Worm (Caenorhabditis elegans) whole organism, late embryonic: ENCODE results near the gene T01B6.1.

Experiments used
- C38D4.7 ChIP-seq: fragments of 200-800 bp; sonication (Bioruptor generic); optimal IDR thresholded peaks from 2 replicates; lab custom pipeline; 2018; ENCODE audit warnings: mild to moderate bottlenecking, missing genetic modification characterization, moderate library complexity, missing compliant biosample characterization
- F13H6.1 ChIP-seq: sonication (generic microtip); optimal IDR thresholded peaks from 2 replicates; lab custom pipeline; 2016; ENCODE audit warnings: missing genetic modification characterization, missing compliant biosample characterization
- K09A11.1 ChIP-seq: sonication (generic microtip); optimal IDR thresholded peaks from 2 replicates; lab custom pipeline; 2017; ENCODE audit warnings: antibody characterized with exemption, mild to moderate bottlenecking, missing genetic modification characterization, missing compliant biosample characterization; ENCODE audit not compliant: insufficient read depth
- ahr-1 ChIP-seq: sonication (generic microtip); optimal IDR thresholded peaks from 2 replicates; lab custom pipeline; 2016; ENCODE audit warnings: missing genetic modification characterization, missing compliant biosample characterization
- ama-1 ChIP-seq: fragments of 150-350 bp; optimal IDR thresholded peaks from 2 replicates; lab custom pipeline; 2014
- ceh-14 ChIP-seq: sonication (generic microtip); optimal IDR thresholded peaks from 2 replicates; lab custom pipeline; 2016; ENCODE audit warnings: missing genotype, missing genetic modification characterization, missing compliant biosample characterization
- ceh-18 ChIP-seq: sonication (generic microtip); optimal IDR thresholded peaks from 2 replicates; lab custom pipeline; 2016; ENCODE audit warnings: missing genetic modification characterization, missing compliant biosample characterization
- ceh-19 ChIP-seq: fragments of 200-800 bp; sonication (Bioruptor generic); optimal IDR thresholded peaks from 2 replicates; lab custom pipeline; 2018; ENCODE audit warnings: mild to moderate bottlenecking, missing genetic modification characterization, missing compliant biosample characterization
- ceh-24 ChIP-seq: sonication (generic microtip); optimal IDR thresholded peaks from 2 replicates; lab custom pipeline; 2016; ENCODE audit warnings: mild to moderate bottlenecking, missing genetic modification characterization, missing compliant biosample characterization
- ceh-30 ChIP-seq: fragments of 150-350 bp; optimal IDR thresholded peaks from 2 replicates; lab custom pipeline; 2014; ENCODE audit warnings: missing biosample characterization, missing genetic modification characterization
- ceh-9 ChIP-seq: sonication (generic microtip); optimal IDR thresholded peaks from 2 replicates; lab custom pipeline; 2016; ENCODE audit warnings: mild to moderate bottlenecking, missing genetic modification characterization, inconsistent platforms, missing compliant biosample characterization
- che-1 ChIP-seq: sonication (generic microtip); optimal IDR thresholded peaks from 2 replicates; lab custom pipeline; 2016; ENCODE audit warnings: mild to moderate bottlenecking, missing genetic modification characterization, missing compliant biosample characterization
- dmd-4 ChIP-seq: sonication (generic microtip); optimal IDR thresholded peaks from 2 replicates; lab custom pipeline; 2016; ENCODE audit warnings: borderline replicate concordance, missing genetic modification characterization, missing compliant biosample characterization
- dve-1 ChIP-seq: sonication (generic microtip); optimal IDR thresholded peaks from 2 replicates; lab custom pipeline; 2017; ENCODE audit warnings: antibody characterized with exemption, mild to moderate bottlenecking, missing genetic modification characterization, missing compliant biosample characterization
- elt-2 ChIP-seq: sonication (generic microtip); optimal IDR thresholded peaks from 2 replicates; lab custom pipeline; 2016; ENCODE audit warnings: missing genetic modification reagents, missing genetic modification characterization, missing compliant biosample characterization
- ets-4 ChIP-seq: sonication (generic microtip); optimal IDR thresholded peaks from 2 replicates; lab custom pipeline; 2016; ENCODE audit warnings: missing genetic modification characterization, missing compliant biosample characterization
- eyg-1 ChIP-seq: sonication (generic microtip); optimal IDR thresholded peaks from 2 replicates; lab custom pipeline; 2016; ENCODE audit warnings: missing genotype, missing genetic modification characterization, missing compliant biosample characterization
- fax-1 ChIP-seq: sonication (generic microtip); optimal IDR thresholded peaks from 2 replicates; lab custom pipeline; 2016; ENCODE audit warnings: missing genotype, missing genetic modification characterization, missing compliant biosample characterization
- fkh-10 ChIP-seq: fragments of 150-350 bp; optimal IDR thresholded peaks from 2 replicates; lab custom pipeline; 2014; ENCODE audit warnings: missing biosample characterization, missing genetic modification reagents, missing genetic modification characterization
- fkh-6 ChIP-seq: sonication (generic microtip); optimal IDR thresholded peaks from 2 replicates; lab custom pipeline; 2016; ENCODE audit warnings: missing genetic modification characterization, missing compliant biosample characterization
- hlh-13 ChIP-seq: fragments of 200-800 bp; sonication (Bioruptor generic); optimal IDR thresholded peaks from 2 replicates; lab custom pipeline; 2018; ENCODE audit warnings: mild to moderate bottlenecking, missing genetic modification characterization, missing compliant biosample characterization
- hlh-6 ChIP-seq: sonication (generic microtip); optimal IDR thresholded peaks from 2 replicates; lab custom pipeline; 2016; ENCODE audit warnings: missing genotype, missing genetic modification characterization, missing compliant biosample characterization
- lim-6 ChIP-seq: sonication (generic microtip); optimal IDR thresholded peaks from 2 replicates; lab custom pipeline; 2016; ENCODE audit warnings: missing genetic modification characterization, missing compliant biosample characterization
- nhr-232 ChIP-seq: sonication (generic microtip); optimal IDR thresholded peaks from 2 replicates; lab custom pipeline; 2016; ENCODE audit warnings: missing genetic modification characterization, missing compliant biosample characterization
- npax-4 ChIP-seq: sonication (generic microtip); optimal IDR thresholded peaks from 2 replicates; lab custom pipeline; 2016; ENCODE audit warnings: missing genetic modification characterization, missing compliant biosample characterization
- odd-2 ChIP-seq: sonication (generic microtip); optimal IDR thresholded peaks from 2 replicates; lab custom pipeline; 2017; ENCODE audit warnings: antibody characterized with exemption, mild to moderate bottlenecking, missing genetic modification characterization, missing compliant biosample characterization
- pax-1 ChIP-seq: fragments of 150-350 bp; optimal IDR thresholded peaks from 2 replicates; lab custom pipeline; 2014; ENCODE audit warnings: missing biosample characterization, missing genetic modification characterization
- pha-2 ChIP-seq: sonication (generic microtip); optimal IDR thresholded peaks from 2 replicates; lab custom pipeline; 2017; ENCODE audit warnings: mild to moderate bottlenecking, missing genetic modification characterization, missing compliant biosample characterization
- rnt-1 ChIP-seq: sonication (generic microtip); optimal IDR thresholded peaks from 2 replicates; lab custom pipeline; 2016; ENCODE audit warnings: missing genetic modification characterization, missing compliant biosample characterization
- sox-4 ChIP-seq: sonication (generic microtip); optimal IDR thresholded peaks from 2 replicates; lab custom pipeline; 2017; ENCODE audit warnings: mild to moderate bottlenecking, missing genetic modification characterization, inconsistent platforms, missing compliant biosample characterization
- syd-9 ChIP-seq: sonication (generic microtip); optimal IDR thresholded peaks from 2 replicates; lab custom pipeline; 2016; ENCODE audit warnings: mild to moderate bottlenecking, missing genetic modification characterization, moderate library complexity, missing compliant biosample characterization
- unc-3 ChIP-seq, 2 experiments: fragments of 200-800 bp in 1 of 2; sonication (Bioruptor generic) in 1 of 2; sonication (generic microtip) in 1 of 2; conservative IDR thresholded peaks in 1 of 2; optimal IDR thresholded peaks in 1 of 2; 2 replicates each; pipeline versions ENCODE4 v1.3.6 to Lab custom; 2016 to 2022; ENCODE audit warnings: missing compliant biosample characterization in 2 of 2, missing genetic modification characterization in 2 of 2, missing genetic modification reagents in 1 of 2
- unc-55 ChIP-seq: sonication (generic microtip); optimal IDR thresholded peaks from 2 replicates; lab custom pipeline; 2017; ENCODE audit warnings: missing biosample characterization, missing genetic modification reagents, missing genetic modification characterization
- zip-5 ChIP-seq: sonication (generic microtip); optimal IDR thresholded peaks from 2 replicates; lab custom pipeline; 2016; ENCODE audit warnings: missing genetic modification characterization, missing compliant biosample characterization

The T01B6.1 gene

DNA sequence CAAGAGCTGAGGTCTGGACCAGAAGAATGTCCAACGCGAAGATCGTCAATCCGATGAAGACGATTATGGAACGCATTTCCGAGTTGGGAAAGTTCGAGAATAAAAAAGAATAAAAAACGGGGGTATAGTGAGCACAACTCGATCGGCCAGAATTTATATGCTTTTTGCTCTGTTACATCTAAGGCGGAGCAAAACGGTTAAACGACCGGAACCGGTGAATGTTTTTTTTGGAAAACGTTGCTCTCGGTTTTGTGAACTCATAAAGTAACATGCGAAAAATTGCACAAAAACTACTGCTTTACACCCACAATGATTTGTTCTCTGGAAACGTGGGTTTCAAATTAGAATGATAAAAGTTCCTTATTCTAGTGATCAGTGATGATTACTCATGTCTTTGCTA, 6.5 kb downstream of the T01B6.1 start, which contains the start of gene nlp-22:
Gene nlp-22 (minus strand): TSS at position 101 of the 400 bp plus-strand sequence.
- TF ChIP-seq zip-5, result no peak
- no peak for TF ChIP-seq fax-1 (tag; lab: Kevin White, UChicago)
- no peak for TF ChIP-seq eyg-1 (tag; lab: Kevin White, UChicago)
- TF ChIP-seq ceh-14 (tag; lab: Kevin White, UChicago), result no peak
- TF ChIP-seq sox-4 (tag; lab: Kevin White, UChicago), result no peak
- TF ChIP-seq pha-2 (tag; lab: Kevin White, UChicago), result no peak
- TF ChIP-seq rnt-1, result no peak
- TF ChIP-seq syd-9, result no peak
- TF ChIP-seq ceh-30 (tag; lab: Kevin White, UChicago), result no peak
- TF ChIP-seq dve-1 (tag; lab: Kevin White, UChicago), result no peak
- TF ChIP-seq ceh-9 (tag; lab: Kevin White, UChicago), result no peak
- no peak for TF ChIP-seq fkh-6 (tag; lab: Kevin White, UChicago)
- TF ChIP-seq elt-2 (tag; lab: Kevin White, UChicago), result no peak
- no peak for TF ChIP-seq odd-2 (tag; lab: Kevin White, UChicago)
- no peak for TF ChIP-seq ceh-19 (GFP tag; lab: Kevin White, UChicago)
- TF ChIP-seq, all 69 proteins: peak for 0

- TF ChIP-seq npax-4 (tag; lab: Kevin White, UChicago) (no peak), F13H6.1 (no peak), hlh-6 (tag; lab: Kevin White, UChicago) (no peak), ets-4 (tag; lab: Kevin White, UChicago) (no peak), ceh-9 (tag; lab: Kevin White, UChicago) (no peak), dmd-4 (tag; lab: Kevin White, UChicago) (no peak), nhr-232 (tag; lab: Kevin White, UChicago) (no peak), pax-1 (tag; lab: Kevin White, UChicago) (no peak), sox-4 (tag; lab: Kevin White, UChicago) (no peak), ceh-24 (tag; lab: Kevin White, UChicago) (no peak), eyg-1 (tag; lab: Kevin White, UChicago) (no peak), C38D4.7 (GFP tag; lab: Kevin White, UChicago) (no peak), syd-9 (no peak)
These were observed 7.4 kb downstream of the T01B6.1 start, which contains the start of gene nlp-23 for ce11 chrX:2342859-2343258. TSS of gene nlp-23 (minus strand) at chrX:2342959.

DNA sequence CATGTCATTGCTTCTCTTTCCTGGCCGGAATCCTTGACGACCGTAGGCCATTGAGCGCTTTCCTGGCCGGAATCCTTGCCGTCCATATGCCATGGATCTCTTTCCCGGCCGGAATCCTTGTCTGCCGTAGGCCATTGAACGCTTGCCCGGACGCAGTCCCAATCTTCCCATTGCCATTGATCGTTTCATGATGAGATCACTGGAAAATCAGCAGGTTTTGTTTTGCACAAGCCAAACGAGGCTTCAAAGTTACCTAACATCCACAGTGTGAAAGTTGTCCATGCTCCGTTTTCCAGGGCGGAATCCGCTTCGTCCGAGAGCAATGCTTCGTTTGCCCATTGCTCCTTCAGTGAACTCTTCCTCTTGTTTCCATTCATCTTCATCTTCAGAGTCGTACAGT, 8.6 kb downstream of the T01B6.1 start:
- no peak for TF ChIP-seq fkh-10
- no peak for TF ChIP-seq che-1 (tag; lab: Kevin White, UChicago)

ce11 chrX:2344666-2345065, 9.2 kb downstream of the T01B6.1 start, which contains the start of gene nlp-2:
TSS of gene nlp-2 (minus strand) at chrX:2344766.
- TF ChIP-seq ceh-24 (tag; lab: Kevin White, UChicago), result no peak
- TF ChIP-seq eyg-1 (tag; lab: Kevin White, UChicago), result no peak
- no peak for TF ChIP-seq unc-3 (GFP tag; conservative IDR thresholded peaks at IDR 0.05; lab: Robert Waterston, UW)
- no peak for TF ChIP-seq unc-3 (tag; optimal IDR thresholded peaks at IDR 0.05; lab: Kevin White, UChicago)
- TF ChIP-seq ahr-1 (tag; lab: Kevin White, UChicago), result no peak
- no peak for TF ChIP-seq lim-6 (tag; lab: Kevin White, UChicago)
- no peak for TF ChIP-seq hlh-6 (tag; lab: Kevin White, UChicago)
- TF ChIP-seq ceh-30 (tag; lab: Kevin White, UChicago), result no peak
- TF ChIP-seq ama-1 (lab: Kevin White, UChicago), result no peak
- no peak for TF ChIP-seq C38D4.7 (GFP tag; lab: Kevin White, UChicago)
- no peak for TF ChIP-seq hlh-13
- no peak for TF ChIP-seq K09A11.1

ce11 chrX:2347962-2348361, 12.5 kb downstream of the T01B6.1 start:
- TF ChIP-seq ceh-18 (tag; lab: Kevin White, UChicago) (peak; percentile 8), unc-55 (GFP tag; lab: Kevin White, UChicago) (peak; percentile 47), K09A11.1 (no peak)
